Worm (Caenorhabditis elegans) whole organism, mixed stage, embryonic: Measurements from ENCODE around the gene K09A9.6.

ENCODE experiments used
- blmp-1 ChIP-seq: fragments of 150-350 bp; optimal IDR thresholded peaks from 2 replicates; lab custom pipeline; 2014; ENCODE audit warnings: missing biosample characterization, missing genetic modification characterization
- ceh-83 ChIP-seq: fragments of 200-800 bp; sonication (Bioruptor generic); optimal IDR thresholded peaks from 2 replicates; lab custom pipeline; 2018; ENCODE audit warnings: mild to moderate bottlenecking, missing genetic modification characterization, missing compliant biosample characterization
- elt-1 ChIP-seq: sonication (generic microtip); optimal IDR thresholded peaks from 2 replicates; lab custom pipeline; 2017; ENCODE audit warnings: missing genetic modification characterization, mild to moderate bottlenecking, missing compliant biosample characterization, antibody characterized with exemption, moderate library complexity, borderline replicate concordance; ENCODE audit not compliant: insufficient read depth
- elt-3 ChIP-seq: fragments of 150-350 bp; optimal IDR thresholded peaks from 2 replicates; lab custom pipeline; 2014; ENCODE audit warnings: missing biosample characterization, missing genetic modification characterization
- hlh-1 ChIP-seq: fragments of 150-350 bp; optimal IDR thresholded peaks from 2 replicates; lab custom pipeline; 2014; ENCODE audit warnings: missing biosample characterization, missing genetic modification reagents, missing genetic modification characterization
- lsy-2 ChIP-seq: fragments of 150-350 bp; optimal IDR thresholded peaks from 2 replicates; lab custom pipeline; 2014; ENCODE audit warnings: missing biosample characterization, missing genetic modification characterization
- nhr-12 ChIP-seq: fragments of 150-350 bp; optimal IDR thresholded peaks from 2 replicates; lab custom pipeline; 2014; ENCODE audit warnings: missing biosample characterization, missing genetic modification characterization
- nhr-237 ChIP-seq: fragments of 150-350 bp; optimal IDR thresholded peaks from 2 replicates; lab custom pipeline; 2014; ENCODE audit warnings: missing biosample characterization, missing genetic modification characterization
- nhr-28 ChIP-seq: fragments of 150-350 bp; optimal IDR thresholded peaks from 2 replicates; lab custom pipeline; 2014; ENCODE audit warnings: missing biosample characterization, missing genetic modification characterization
- nhr-76 ChIP-seq: sonication (generic microtip); optimal IDR thresholded peaks from 2 replicates; lab custom pipeline; 2017; ENCODE audit warnings: missing biosample characterization, missing genetic modification characterization
- pha-4 ChIP-seq: fragments of 150-350 bp; optimal IDR thresholded peaks from 2 replicates; lab custom pipeline; 2018; ENCODE audit warnings: missing biosample characterization, missing genetic modification reagents, missing genetic modification characterization
- unc-39 ChIP-seq: fragments of 150-350 bp; optimal IDR thresholded peaks from 2 replicates; lab custom pipeline; 2014; ENCODE audit warnings: missing biosample characterization, missing genetic modification characterization
- unc-62 ChIP-seq: fragments of 150-350 bp; optimal IDR thresholded peaks from 2 replicates; lab custom pipeline; 2014; ENCODE audit warnings: missing biosample characterization, missing genetic modification reagents, missing genetic modification characterization
- ztf-11 ChIP-seq: fragments of 150-350 bp; optimal IDR thresholded peaks from 2 replicates; lab custom pipeline; 2014; ENCODE audit warnings: missing biosample characterization, missing genetic modification characterization

DNA sequence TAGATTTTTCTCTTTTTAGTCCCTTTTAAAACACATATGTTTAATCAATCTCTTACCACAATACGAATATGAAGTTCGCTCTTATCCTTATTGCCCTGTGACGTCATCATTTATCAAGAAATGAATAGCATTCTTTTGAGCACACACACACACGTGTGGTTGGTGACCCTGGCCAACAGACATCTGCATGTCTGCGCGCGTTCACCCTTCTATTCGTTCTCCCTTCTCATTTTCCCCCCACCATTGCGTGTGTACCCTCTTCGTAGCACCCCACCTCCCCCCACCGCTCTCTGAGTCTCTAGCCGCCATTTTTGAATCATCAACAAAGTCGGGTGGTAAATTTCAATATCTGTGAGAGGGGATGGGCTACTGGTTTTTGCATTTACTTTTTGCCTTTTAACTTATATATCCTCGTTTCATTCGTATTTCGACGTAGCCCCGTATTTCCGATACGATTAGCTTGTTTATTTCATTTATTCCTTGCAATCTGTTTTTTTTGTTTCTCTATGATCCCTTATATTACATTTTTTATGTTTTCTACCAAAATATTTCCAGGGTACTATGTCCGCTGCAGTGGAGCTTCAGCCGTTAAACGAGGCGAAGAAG lies 23.6 kb downstream of the K09A9.6 start, which contains the start of gene ent-2:
- no peak for TF ChIP-seq ceh-83
- TF ChIP-seq nhr-28, result no peak
- peak; percentile 8 for TF ChIP-seq hlh-1 (tag; lab: Kevin White, UChicago)
- TF ChIP-seq blmp-1, result no peak
- no peak for TF ChIP-seq unc-62 (GFP tag; lab: Kevin White, UChicago)
- no peak for TF ChIP-seq pha-4 (tag; lab: Kevin White, UChicago)
- TF ChIP-seq lsy-2 (tag; lab: Kevin White, UChicago), result no peak
- TF ChIP-seq ztf-11 (tag; lab: Kevin White, UChicago), result no peak
- TF ChIP-seq elt-1, result no peak
- TF ChIP-seq unc-39 (tag; lab: Kevin White, UChicago), result no peak
- no peak for TF ChIP-seq nhr-12
- no peak for TF ChIP-seq elt-3 (tag; lab: Kevin White, UChicago)
- no peak for TF ChIP-seq nhr-76 (tag; lab: Kevin White, UChicago)
- TF ChIP-seq nhr-237 (tag; lab: Kevin White, UChicago), result no peak
